Fruit fly (Drosophila melanogaster) whole organism, embryonic: ENCODE data around the gene CG44836.

Experiments
- Adf1 ChIP-seq: fragments of 200-800 bp; sonication (Bioruptor generic); IDR thresholded peaks from 2 replicates; pipeline ENCODE4 v1.3.6; 2022; ENCODE audit warnings: missing biosample characterization, missing genetic modification characterization
- Asciz ChIP-seq: fragments of 200-800 bp; sonication (Bioruptor generic); optimal IDR thresholded peaks from 2 replicates; lab custom pipeline; 2017; ENCODE audit warnings: missing biosample characterization, mild to moderate bottlenecking, missing genetic modification characterization, missing genetic modification reagents
- Atf6 ChIP-seq: fragments of 200-800 bp; sonication (Bioruptor generic); IDR thresholded peaks from 2 replicates; pipeline ENCODE4 v1.3.6; 2022; ENCODE audit warnings: missing biosample characterization, missing genetic modification characterization
- Blimp-1 ChIP-seq: fragments of 200-800 bp; sonication (Bioruptor generic); optimal IDR thresholded peaks from 3 replicates; lab custom pipeline; 2018; ENCODE audit warnings: missing biosample characterization, missing genetic modification characterization, mild to moderate bottlenecking, moderate library complexity, missing genetic modification reagents
- CG10979 ChIP-seq: fragments of 200-800 bp; sonication (Bioruptor generic); optimal IDR thresholded peaks from 2 replicates; lab custom pipeline; 2018; ENCODE audit warnings: missing biosample characterization, mild to moderate bottlenecking, missing genetic modification characterization, moderate library complexity
- CG15514 ChIP-seq: fragments of 200-800 bp; sonication (Bioruptor generic); optimal IDR thresholded peaks from 3 replicates; lab custom pipeline; 2017; ENCODE audit warnings: missing biosample characterization, missing genetic modification characterization, mild to moderate bottlenecking, moderate library complexity, missing genetic modification reagents
- CG16863 ChIP-seq: fragments of 200-800 bp; sonication (Bioruptor generic); optimal IDR thresholded peaks from 3 replicates; lab custom pipeline; 2016; ENCODE audit warnings: missing biosample characterization, missing genetic modification characterization
- CG2120 ChIP-seq: fragments of 200-800 bp; sonication (Bioruptor generic); optimal IDR thresholded peaks from 3 replicates; lab custom pipeline; 2016; ENCODE audit warnings: missing biosample characterization, missing genetic modification characterization
- CG2199 ChIP-seq: fragments of 200-800 bp; sonication (Bioruptor generic); IDR thresholded peaks from 3 replicates; pipeline ENCODE4 v1.3.6; 2022; ENCODE audit warnings: missing biosample characterization, missing genetic modification characterization
- CG32767 ChIP-seq: fragments of 200-800 bp; sonication (Bioruptor generic); IDR thresholded peaks from 2 replicates; pipeline ENCODE4 v1.3.6; 2022; ENCODE audit warnings: missing biosample characterization, missing genetic modification characterization
- CG5180 ChIP-seq: fragments of 200-800 bp; sonication (Bioruptor generic); optimal IDR thresholded peaks from 3 replicates; lab custom pipeline; 2017; ENCODE audit warnings: missing biosample characterization, missing genetic modification characterization, mild to moderate bottlenecking, moderate library complexity, missing genetic modification reagents
- CG7928 ChIP-seq: fragments of 200-800 bp; sonication (Bioruptor generic); optimal IDR thresholded peaks from 2 replicates; lab custom pipeline; 2017; ENCODE audit warnings: missing biosample characterization, mild to moderate bottlenecking, missing genetic modification characterization
- CG8944 ChIP-seq: fragments of 200-800 bp; sonication (Bioruptor generic); optimal IDR thresholded peaks from 3 replicates; lab custom pipeline; 2016; ENCODE audit warnings: missing biosample characterization, missing genetic modification characterization
- CrebB ChIP-seq: fragments of 200-800 bp; sonication (Bioruptor generic); optimal IDR thresholded peaks from 3 replicates; lab custom pipeline; 2018; ENCODE audit warnings: missing biosample characterization, mild to moderate bottlenecking, missing genetic modification characterization
- Deaf1 ChIP-seq: fragments of 200-800 bp; optimal IDR thresholded peaks from 3 replicates; lab custom pipeline; 2019; ENCODE audit warnings: missing biosample characterization, mild to moderate bottlenecking, missing genetic modification characterization, moderate library complexity
- Eip74EF ChIP-seq, 2 experiments: fragments of 200-800 bp in 1 of 2; fragments of >200 bp in 1 of 2; sonication (Bioruptor generic) in 1 of 2; optimal IDR thresholded peaks; 2 replicates each; lab custom pipeline; 2017 to 2019; ENCODE audit warnings: missing biosample characterization in 2 of 2, missing genetic modification characterization in 2 of 2, mild to moderate bottlenecking in 1 of 2, moderate library complexity in 1 of 2
- Elba2 ChIP-seq: fragments of 200-800 bp; sonication (Bioruptor generic); optimal IDR thresholded peaks from 3 replicates; lab custom pipeline; 2016; ENCODE audit warnings: missing biosample characterization, missing genetic modification characterization
- HLH4C ChIP-seq: fragments of 200-800 bp; sonication (Bioruptor generic); IDR thresholded peaks from 3 replicates; pipeline ENCODE4 v1.3.6; 2022; ENCODE audit warnings: missing biosample characterization, missing genetic modification characterization; ENCODE audit not compliant: partially characterized antibody
- Rfx ChIP-seq: fragments of 200-800 bp; sonication (Bioruptor generic); IDR thresholded peaks from 2 replicates; pipeline ENCODE4 v1.3.6; 2022; ENCODE audit warnings: missing biosample characterization, missing genetic modification characterization
- Rx ChIP-seq: fragments of 200-800 bp; sonication (Bioruptor generic); IDR thresholded peaks from 2 replicates; pipeline ENCODE4 v1.3.6; 2022; ENCODE audit warnings: missing biosample characterization, missing genetic modification characterization
- Sox102F ChIP-seq: fragments of 200-800 bp; sonication (Bioruptor generic); optimal IDR thresholded peaks from 2 replicates; lab custom pipeline; 2018; ENCODE audit warnings: missing biosample characterization, mild to moderate bottlenecking, missing genetic modification characterization, moderate library complexity
- bbx ChIP-seq: fragments of 200-800 bp; sonication (Bioruptor generic); IDR thresholded peaks from 2 replicates; pipeline ENCODE4 v1.3.6; 2022; ENCODE audit warnings: missing biosample characterization, missing genetic modification characterization; ENCODE audit not compliant: partially characterized antibody
- chinmo ChIP-seq: fragments of 200-800 bp; sonication (Bioruptor generic); IDR thresholded peaks from 4 replicates; pipeline ENCODE4 v1.3.6; 2022; ENCODE audit warnings: missing biosample characterization, missing genetic modification characterization; ENCODE audit not compliant: partially characterized antibody
- crol ChIP-seq: fragments of 200-800 bp; sonication (Bioruptor generic); IDR thresholded peaks from 2 replicates; pipeline ENCODE4 v1.3.6; 2022; ENCODE audit warnings: missing biosample characterization, missing genetic modification characterization
- exex ChIP-seq: fragments of 200-800 bp; sonication (Bioruptor generic); optimal IDR thresholded peaks from 4 replicates; lab custom pipeline; 2018; ENCODE audit warnings: missing biosample characterization, mild to moderate bottlenecking, missing genetic modification characterization, moderate library complexity
- grau ChIP-seq: fragments of 200-800 bp; optimal IDR thresholded peaks from 3 replicates; lab custom pipeline; 2019; ENCODE audit warnings: missing biosample characterization, mild to moderate bottlenecking, missing genetic modification characterization, moderate library complexity
- grn ChIP-seq: fragments of 200-800 bp; sonication (Bioruptor generic); optimal IDR thresholded peaks from 3 replicates; lab custom pipeline; 2017; ENCODE audit warnings: missing biosample characterization, missing genetic modification characterization
- gsb-n ChIP-seq: fragments of 200-800 bp; sonication (Bioruptor generic); optimal IDR thresholded peaks from 3 replicates; lab custom pipeline; 2018; ENCODE audit warnings: missing biosample characterization, mild to moderate bottlenecking, missing genetic modification characterization
- maf-S ChIP-seq: fragments of 200-800 bp; sonication (Bioruptor generic); optimal IDR thresholded peaks from 2 replicates; lab custom pipeline; 2016; ENCODE audit warnings: missing biosample characterization, missing genetic modification characterization
- mirr ChIP-seq: fragments of 200-800 bp; sonication (Bioruptor generic); optimal IDR thresholded peaks from 3 replicates; lab custom pipeline; 2018; ENCODE audit warnings: missing biosample characterization, mild to moderate bottlenecking, missing genetic modification characterization
- nerfin-1 ChIP-seq: fragments of 200-800 bp; sonication (Bioruptor generic); optimal IDR thresholded peaks from 3 replicates; lab custom pipeline; 2019; ENCODE audit warnings: missing biosample characterization, mild to moderate bottlenecking, missing genetic modification characterization, moderate library complexity
- salm ChIP-seq: fragments of 200-800 bp; sonication (Bioruptor generic); optimal IDR thresholded peaks from 2 replicates; lab custom pipeline; 2018; ENCODE audit warnings: missing biosample characterization, mild to moderate bottlenecking, missing genetic modification characterization
- scrt ChIP-seq: fragments of 200-800 bp; sonication (Bioruptor generic); optimal IDR thresholded peaks from 2 replicates; lab custom pipeline; 2018; ENCODE audit warnings: missing biosample characterization, mild to moderate bottlenecking, missing genetic modification characterization, moderate library complexity
- sens ChIP-seq: fragments of 200-800 bp; sonication (Bioruptor generic); peaks from one replicate; lab custom pipeline; 2016; ENCODE audit warnings: missing biosample characterization, missing genetic modification characterization
- slbo ChIP-seq: fragments of 200-800 bp; sonication (Bioruptor generic); IDR thresholded peaks from 2 replicates; pipeline ENCODE4 v1.3.6; 2022; ENCODE audit warnings: missing biosample characterization, missing genetic modification characterization
- sna ChIP-seq: fragments of 200-800 bp; sonication (Bioruptor generic); IDR thresholded peaks from 2 replicates; pipeline ENCODE4 v1.3.6; 2022; ENCODE audit warnings: missing biosample characterization, missing genetic modification characterization; ENCODE audit not compliant: partially characterized antibody
- sob ChIP-seq: fragments of 200-800 bp; sonication (Bioruptor generic); IDR thresholded peaks from 2 replicates; pipeline ENCODE4 v1.3.6; 2022; ENCODE audit warnings: missing biosample characterization, missing genetic modification characterization
- tll ChIP-seq, 2 experiments: fragments of 200-800 bp in 1 of 2; fragments of >200 bp in 1 of 2; sonication (Bioruptor generic) in 1 of 2; optimal IDR thresholded peaks; 2 replicates each; lab custom pipeline; 2017 to 2019; ENCODE audit warnings: missing biosample characterization in 2 of 2, missing genetic modification characterization in 2 of 2, mild to moderate bottlenecking in 1 of 2, moderate library complexity in 1 of 2
- twi ChIP-seq: fragments of 200-800 bp; optimal IDR thresholded peaks from 2 replicates; lab custom pipeline; 2019; ENCODE audit warnings: missing biosample characterization, mild to moderate bottlenecking, missing genetic modification characterization, moderate library complexity
- vvl ChIP-seq: fragments of 200-800 bp; sonication (Bioruptor generic); IDR thresholded peaks from 2 replicates; pipeline ENCODE4 v1.3.6; 2022; ENCODE audit warnings: missing biosample characterization, missing genetic modification characterization
- z ChIP-seq: fragments of 200-800 bp; sonication (Bioruptor generic); IDR thresholded peaks from 3 replicates; pipeline ENCODE4 v1.3.6; 2022; ENCODE audit warnings: missing biosample characterization, missing genetic modification characterization

The CG44836 gene

dm6 chr3L:16407815-16408608 lies 7.9 kb upstream of the CG44836 start (continued):
- TF ChIP-seq Elba2 (GFP tag; lab: Kevin White, UChicago) (peak; percentile 83), CG10979 (peak; percentile 49), vvl (GFP tag; lab: Robert Waterston, UW) (peak; percentile 55; the same call in 1 of the 2 replicates), Atf6 (no peak), crol (GFP tag; lab: Robert Waterston, UW) (peak; percentile 25; the same call in 1 of the 2 replicates), CG32767 (GFP tag; lab: Robert Waterston, UW) (peak; percentile 35), grau (tag; lab: Kevin White, UChicago) (peak; percentile 4), gsb-n (tag; lab: Kevin White, UChicago) (peak; percentile 68), twi (tag; lab: Kevin White, UChicago) (peak; percentile 90), Adf1 (GFP tag; lab: Robert Waterston, UW) (no peak), grn (GFP tag; lab: Kevin White, UChicago) (no peak), bbx (GFP tag; lab: Robert Waterston, UW) (0 out of 2 replicates have a peak, but pooled peaks have one; percentile 28), z (GFP tag; lab: Robert Waterston, UW) (no peak), nerfin-1 (tag; lab: Kevin White, UChicago) (peak; percentile 44), Eip74EF (GFP tag; optimal IDR thresholded peaks at IDR 0.05; lab: Kevin White, UChicago) (no peak), salm (no peak)
- TF ChIP-seq, all 482 proteins: peak for 55

dm6 chr3L:16402253-16402652 lies 2.2 kb upstream of the CG44836 start:
- TF ChIP-seq CrebB (tag; lab: Kevin White, UChicago) (no peak), CG2120 (GFP tag; lab: Kevin White, UChicago) (no peak), CG8944 (GFP tag; lab: Kevin White, UChicago) (no peak), bbx (GFP tag; lab: Robert Waterston, UW) (peak; percentile 39; the same call in 1 of the 2 replicates), mirr (GFP tag; lab: Kevin White, UChicago) (peak; percentile 24), sob (GFP tag; lab: Robert Waterston, UW) (peak; percentile 15; the same call in 1 of the 2 replicates), HLH4C (GFP tag; lab: Robert Waterston, UW) (no peak), gsb-n (tag; lab: Kevin White, UChicago) (no peak), CG15514 (GFP tag; lab: Kevin White, UChicago) (peak; percentile 9), sens (GFP tag; lab: Kevin White, UChicago) (peak; percentile 52), exex (tag; lab: Kevin White, UChicago) (peak; percentile 49), CG2199 (GFP tag; lab: Robert Waterston, UW) (peak; percentile 77; the same call in 1 of the 3 replicates)
- TF ChIP-seq, all 482 proteins: peak for 7

- TF ChIP-seq Rx (0 out of 2 replicates have a peak, but pooled peaks have one; percentile 10), maf-S (GFP tag; lab: Kevin White, UChicago) (no peak), CG16863 (GFP tag; lab: Kevin White, UChicago) (no peak), CG7928 (GFP tag; lab: Kevin White, UChicago) (no peak), CG5180 (GFP tag; lab: Kevin White, UChicago) (peak; percentile 40), Asciz (GFP tag; lab: Kevin White, UChicago) (no peak), Rfx (GFP tag; lab: Robert Waterston, UW) (0 out of 2 replicates have a peak, but pooled peaks have one; percentile 22), vvl (GFP tag; lab: Robert Waterston, UW) (peak; percentile 65; the same call in 1 of the 2 replicates), scrt (GFP tag; lab: Kevin White, UChicago) (no peak), sna (no peak), Sox102F (no peak), chinmo (GFP tag; lab: Robert Waterston, UW) (0 out of 4 replicates have a peak, but pooled peaks have one; percentile 60), Blimp-1 (no peak), slbo (GFP tag; lab: Robert Waterston, UW) (0 out of 2 replicates have a peak, but pooled peaks have one; percentile 25), Deaf1 (tag; lab: Kevin White, UChicago) (peak; percentile 77), tll (GFP tag; optimal IDR thresholded peaks at IDR 0.05; lab: Kevin White, UChicago) (no peak)
Measured at dm6 chr3L:16394506-16394905, 5.6 kb downstream of the CG44836 start, which contains the start of gene Gagr. Gene Gagr (plus strand): TSS chr3L:16394586.
